Fruit fly (Drosophila melanogaster): Measurements from ENCODE around the gene schuy.
A peak's percentile ranks its signal among the peaks of the same experiment; 100 is the strongest.

schuy gene

DNA sequence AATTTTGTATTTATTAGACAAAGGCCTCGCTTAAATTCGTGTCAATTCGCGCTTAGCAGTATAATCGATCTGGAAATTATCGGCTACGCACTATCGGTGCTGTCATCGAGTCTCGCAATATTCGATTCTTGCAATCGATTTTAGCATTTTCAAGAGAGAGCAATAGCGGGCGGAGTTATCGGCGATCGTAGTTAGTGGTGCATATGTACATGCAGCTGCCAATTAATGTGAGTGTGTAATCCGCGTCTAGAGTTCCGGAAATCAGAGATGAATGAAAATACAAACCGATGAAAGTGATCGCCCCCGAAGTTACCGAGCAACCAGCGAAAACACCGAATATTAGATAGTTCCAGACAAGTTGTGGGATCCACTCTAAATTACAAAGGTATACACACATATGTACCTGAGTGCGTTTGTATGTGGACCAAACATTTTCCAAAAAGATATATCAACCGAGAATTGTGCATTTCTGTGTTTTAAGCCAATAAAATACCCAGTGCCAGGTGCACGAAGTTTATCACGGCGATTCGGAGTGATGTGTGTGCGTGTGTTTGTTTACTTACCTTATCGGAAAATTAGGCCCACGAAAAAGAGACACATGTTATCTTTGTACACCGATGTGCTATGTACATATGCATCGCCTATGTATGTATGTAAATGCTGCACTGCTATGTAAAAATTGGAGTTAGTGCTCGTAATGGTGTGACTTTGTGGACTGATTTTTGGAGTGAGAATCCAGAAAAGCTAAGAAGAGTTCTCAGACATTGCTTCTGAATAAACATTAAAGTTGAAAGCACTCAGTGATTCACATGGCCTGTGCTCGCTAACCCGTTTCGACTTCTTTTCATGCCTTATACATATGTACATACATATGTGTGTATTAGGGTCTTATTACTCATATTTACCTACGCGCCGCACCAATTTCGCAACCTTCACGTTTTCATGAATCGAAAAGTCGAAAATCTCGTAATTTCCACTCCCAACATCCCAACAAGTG is 20.7 kb downstream of the schuy start (continued):
- TF ChIP-seq bbx (GFP tag; IDR thresholded peaks at IDR 0.05; ENCODE audit: partially characterized antibody) (peak; percentile 99), CG4707 (GFP tag; optimal IDR thresholded peaks at IDR 0.05) (no peak), fd102C (GFP tag; optimal IDR thresholded peaks at IDR 0.05) (no peak), Oaz (GFP tag; IDR thresholded peaks at IDR 0.05) (no peak), CG32767 (GFP tag; IDR thresholded peaks at IDR 0.05) (peak; percentile 63; the same call in 1 of the 2 replicates), CG5953 (GFP tag; IDR thresholded peaks at IDR 0.05) (no peak), CG6765 (GFP tag; optimal IDR thresholded peaks at IDR 0.05) (no peak), Hsf (GFP tag; optimal IDR thresholded peaks at IDR 0.05) (no peak), CG13894 (tag; optimal IDR thresholded peaks at IDR 0.05) (no peak), kah (GFP tag; optimal IDR thresholded peaks at IDR 0.05) (peak; percentile 16), zen2 (GFP tag; IDR thresholded peaks at IDR 0.05; ENCODE audit: partially characterized antibody) (peak; percentile 97), Lhr (GFP tag; optimal IDR thresholded peaks at IDR 0.05) (no peak), CG2199 (GFP tag; IDR thresholded peaks at IDR 0.05) (no peak), CG31365 (tag; optimal IDR thresholded peaks at IDR 0.05) (no peak), CG8924 (tag; optimal IDR thresholded peaks at IDR 0.05) (no peak), CG30431 (GFP tag; optimal IDR thresholded peaks at IDR 0.05) (no peak), Ravus (GFP tag; IDR thresholded peaks at IDR 0.05) (no peak), CG6254 (GFP tag; optimal IDR thresholded peaks at IDR 0.05) (no peak), CG7786 (GFP tag; optimal IDR thresholded peaks at IDR 0.05) (no peak), CG11696 (GFP tag; IDR thresholded peaks at IDR 0.05) (no peak), az2 (GFP tag; optimal IDR thresholded peaks at IDR 0.05) (no peak), zfh2 (GFP tag; optimal IDR thresholded peaks at IDR 0.05) (no peak), sima (GFP tag; optimal IDR thresholded peaks at IDR 0.05) (no peak), CG16863 (GFP tag; optimal IDR thresholded peaks at IDR 0.05) (no peak), odd (GFP tag; optimal IDR thresholded peaks at IDR 0.05) (peak; percentile 26), Camta (GFP tag; optimal IDR thresholded peaks at IDR 0.05) (no peak), CG9437 (GFP tag; optimal IDR thresholded peaks at IDR 0.05) (no peak), fd64A (GFP tag; optimal IDR thresholded peaks at IDR 0.05) (peak; percentile 52), CG3847 (GFP tag; IDR thresholded peaks at IDR 0.05) (no peak), CG16815 (GFP tag; optimal IDR thresholded peaks at IDR 0.05) (no peak), Sox102F (GFP tag; optimal IDR thresholded peaks at IDR 0.05) (no peak), lab (GFP tag; optimal IDR thresholded peaks at IDR 0.05) (no peak), CG18476 (GFP tag; optimal IDR thresholded peaks at IDR 0.05) (no peak), YL-1 (GFP tag; optimal IDR thresholded peaks at IDR 0.05) (peak; percentile 49), wdn (GFP tag; IDR thresholded peaks at IDR 0.05) (no peak), unc-4 (GFP tag; IDR thresholded peaks at IDR 0.05; ENCODE audit: partially characterized antibody) (peak; percentile 78), CkIIα-i1 (GFP tag; IDR thresholded peaks at IDR 0.05) (no peak), TFAM (GFP tag; optimal IDR thresholded peaks at IDR 0.05) (no peak), lmd (GFP tag; IDR thresholded peaks at IDR 0.05) (no peak), Ssrp (tag; optimal IDR thresholded peaks at IDR 0.05) (no peak), zfh1 (GFP tag; IDR thresholded peaks at IDR 0.05) (no peak), Nf-YB (GFP tag; optimal IDR thresholded peaks at IDR 0.05) (no peak), CG13775 (GFP tag; optimal IDR thresholded peaks at IDR 0.05) (no peak), insv (GFP tag; optimal IDR thresholded peaks at IDR 0.05) (no peak), pan (optimal IDR thresholded peaks at IDR 0.05) (no peak), pan (GFP tag; optimal IDR thresholded peaks at IDR 0.05 in 1 of 2, IDR thresholded peaks at IDR 0.05 in 1 of 2) (no peak), onecut (GFP tag; IDR thresholded peaks at IDR 0.05) (peak; percentile 17; the same call in 1 of the 2 replicates), CG7271 (tag; optimal IDR thresholded peaks at IDR 0.05) (peak; percentile 20), sug (tag; optimal IDR thresholded peaks at IDR 0.05) (no peak)

Data from whole organism, embryonic.